Fruit fly (Drosophila melanogaster): ENCODE measurements around the gene CG7655.
A peak's percentile ranks its signal among the peaks of the same experiment; 100 is the strongest.

CG7655 gene

DNA sequence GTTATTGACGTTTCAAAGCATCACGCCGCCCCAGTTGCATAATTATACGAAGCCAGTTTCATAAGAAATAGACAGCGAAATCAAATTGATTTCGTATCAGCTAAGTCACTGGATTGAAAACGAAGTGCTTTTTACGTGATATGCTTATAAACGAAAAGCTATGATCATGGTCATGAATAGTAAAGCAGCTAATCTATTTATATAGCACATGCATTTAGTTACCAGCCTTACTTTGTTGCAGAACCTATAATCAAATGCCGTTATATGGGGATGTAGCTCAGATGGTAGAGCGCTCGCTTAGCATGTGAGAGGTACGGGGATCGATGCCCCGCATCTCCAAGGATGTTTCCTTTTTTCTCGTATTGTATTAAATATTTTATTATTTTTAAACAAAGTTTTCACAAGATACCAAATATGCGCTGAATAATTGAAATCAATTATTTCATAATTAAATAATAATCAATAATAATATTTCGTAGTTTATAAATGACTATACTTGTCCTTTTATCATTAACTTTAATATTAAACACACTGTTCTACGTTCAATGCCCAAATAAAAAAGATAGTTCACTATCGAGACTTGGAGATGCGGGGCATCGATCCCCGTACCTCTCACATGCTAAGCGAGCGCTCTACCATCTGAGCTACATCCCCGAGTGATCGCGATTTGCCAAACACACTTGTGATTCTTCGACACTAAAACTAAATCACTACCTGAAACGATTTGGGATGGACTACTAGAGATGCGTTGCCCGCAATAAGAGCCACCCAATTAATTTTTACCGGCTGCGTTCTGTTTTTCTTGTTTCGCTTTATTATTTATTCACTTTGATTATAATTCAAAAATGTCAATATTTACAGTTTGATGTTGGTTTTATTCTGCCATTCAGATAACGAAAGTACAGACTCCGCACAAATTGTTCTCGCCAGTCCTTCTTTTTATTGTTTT, 36.1 kb upstream of the CG7655 start (continued):
- TF ChIP-seq lilli (GFP tag; optimal IDR thresholded peaks at IDR 0.05) (peak; percentile 10), sima (GFP tag; optimal IDR thresholded peaks at IDR 0.05) (no peak), CG14014 (GFP tag; IDR thresholded peaks at IDR 0.05) (no peak), MTF-1 (GFP tag; optimal IDR thresholded peaks at IDR 0.05; ENCODE audit: borderline replicate concordance) (no peak), Mes4 (GFP tag; optimal IDR thresholded peaks at IDR 0.05) (no peak), Dp (GFP tag; optimal IDR thresholded peaks at IDR 0.05) (no peak), mld (GFP tag; IDR thresholded peaks at IDR 0.05; ENCODE audit: partially characterized antibody) (peak; percentile 63; the same call in 2 of the 3 replicates), CG3726 (GFP tag; IDR thresholded peaks at IDR 0.05) (no peak), dysf (GFP tag; IDR thresholded peaks at IDR 0.05) (0 out of 3 replicates have a peak, but pooled peaks have one; percentile 23), Dll (GFP tag; IDR thresholded peaks at IDR 0.05; ENCODE audit: partially characterized antibody) (peak; percentile 55; the same call in 2 of the 4 replicates), CG1233 (GFP tag; optimal IDR thresholded peaks at IDR 0.05) (no peak), CG42726 (GFP tag; IDR thresholded peaks at IDR 0.05; ENCODE audit: partially characterized antibody) (peak; percentile 64), phol (tag; optimal IDR thresholded peaks at IDR 0.05) (no peak), CG6175 (GFP tag; IDR thresholded peaks at IDR 0.05) (no peak), insv (GFP tag; optimal IDR thresholded peaks at IDR 0.05) (no peak), ato (GFP tag; IDR thresholded peaks at IDR 0.05; ENCODE audit: partially characterized antibody) (peak; percentile 65; the same call in 1 of the 2 replicates), HLH4C (GFP tag; IDR thresholded peaks at IDR 0.05; ENCODE audit: partially characterized antibody) (peak; percentile 74; the same call in 1 of the 3 replicates), CG13624 (GFP tag; optimal IDR thresholded peaks at IDR 0.05) (peak; percentile 33), pita (GFP tag; optimal IDR thresholded peaks at IDR 0.05) (no peak), CG8944 (GFP tag; optimal IDR thresholded peaks at IDR 0.05) (no peak), Lpt (GFP tag; optimal IDR thresholded peaks at IDR 0.05) (no peak), NFAT (GFP tag; IDR thresholded peaks at IDR 0.05) (0 out of 2 replicates have a peak, but pooled peaks have one; percentile 35), Sry-δ (GFP tag; optimal IDR thresholded peaks at IDR 0.05) (no peak), MESR4 (GFP tag; optimal IDR thresholded peaks at IDR 0.05) (no peak), CG14860 (GFP tag; IDR thresholded peaks at IDR 0.05; ENCODE audit: partially characterized antibody) (peak; percentile 54), CG13424 (tag; optimal IDR thresholded peaks at IDR 0.05) (no peak), CG15073 (GFP tag; optimal IDR thresholded peaks at IDR 0.05) (no peak), Hmx (GFP tag; optimal IDR thresholded peaks at IDR 0.05) (no peak), MBD-R2 (GFP tag; IDR thresholded peaks at IDR 0.05) (no peak), CG1647 (GFP tag; optimal IDR thresholded peaks at IDR 0.05) (no peak), Med (GFP tag) (peak; percentile 66), CG31441 (GFP tag; IDR thresholded peaks at IDR 0.05) (no peak), C15 (GFP tag; IDR thresholded peaks at IDR 0.05) (no peak), nerfin-2 (GFP tag; IDR thresholded peaks at IDR 0.05; ENCODE audit: partially characterized antibody) (peak; percentile 64), stc (GFP tag; IDR thresholded peaks at IDR 0.05) (no peak), CG1024 (GFP tag; IDR thresholded peaks at IDR 0.05) (no peak), CG9932 (GFP tag; IDR thresholded peaks at IDR 0.05) (peak; percentile 46; the same call in 1 of the 2 replicates), knrl (GFP tag; IDR thresholded peaks at IDR 0.05; ENCODE audit: partially characterized antibody) (peak; percentile 55; the same call in 2 of the 3 replicates), CG13775 (GFP tag; optimal IDR thresholded peaks at IDR 0.05) (no peak), Xrp1 (GFP tag; IDR thresholded peaks at IDR 0.05) (0 out of 2 replicates have a peak, but pooled peaks have one; percentile 21), ems (GFP tag; optimal IDR thresholded peaks at IDR 0.05) (no peak), CG9609 (GFP tag; optimal IDR thresholded peaks at IDR 0.05) (no peak), CG6791 (GFP tag; IDR thresholded peaks at IDR 0.05; ENCODE audit: partially characterized antibody) (peak; percentile 78), CG8765 (GFP tag; IDR thresholded peaks at IDR 0.05) (no peak), CG14710 (tag; optimal IDR thresholded peaks at IDR 0.05) (no peak), Ravus (GFP tag; IDR thresholded peaks at IDR 0.05) (no peak), gro (GFP tag; optimal IDR thresholded peaks at IDR 0.05) (no peak), TFAM (GFP tag; optimal IDR thresholded peaks at IDR 0.05) (no peak)
